Fruit fly (Drosophila melanogaster): ENCODE results near the gene CG46281.

Gene CG46281

DNA sequence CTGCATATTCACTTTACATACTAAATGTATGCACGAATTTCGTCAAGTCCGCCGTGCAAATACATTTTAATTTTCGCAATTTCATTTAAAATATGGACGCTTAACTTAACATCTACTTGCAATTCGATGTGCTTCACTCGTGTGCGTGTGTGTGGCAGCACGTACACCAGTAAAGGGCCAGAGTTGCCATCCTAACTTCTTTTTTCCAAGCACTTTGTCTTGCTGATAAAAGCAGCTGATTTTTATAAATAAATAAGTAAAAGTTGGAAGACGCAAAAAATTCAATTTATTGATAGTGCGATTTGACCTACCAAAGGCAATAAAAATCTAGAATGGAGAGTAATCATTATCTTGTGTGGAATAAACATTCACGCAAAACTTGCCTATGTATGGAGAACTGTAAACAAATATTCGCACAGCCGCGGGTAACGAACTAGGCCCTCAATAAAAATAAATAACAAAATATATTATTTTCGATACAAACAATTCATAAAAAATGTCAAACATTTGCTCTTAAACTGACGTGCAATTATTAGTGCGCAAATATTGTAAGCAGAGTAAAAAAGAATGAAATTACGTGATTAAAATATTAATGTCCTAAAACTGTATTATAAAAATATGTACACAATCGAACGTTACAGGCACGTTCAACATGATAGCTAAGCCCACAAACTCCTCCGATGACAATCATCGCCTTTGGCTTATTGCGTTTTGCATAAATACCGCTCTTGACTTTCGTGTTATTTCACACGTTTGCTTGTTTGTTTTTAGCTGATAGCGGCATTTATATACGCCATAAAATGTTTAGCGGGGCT lies 47.7 kb downstream of the CG46281 start (continued):
- TF ChIP-seq pan (optimal IDR thresholded peaks at IDR 0.05) = no peak
- peak in 1 of 2 experiments; percentile 64 for TF ChIP-seq pan (GFP tag; optimal IDR thresholded peaks at IDR 0.05 in 1 of 2, IDR thresholded peaks at IDR 0.05 in 1 of 2)
- peak; percentile 60 for TF ChIP-seq Usf (GFP tag; optimal IDR thresholded peaks at IDR 0.05)
- TF ChIP-seq CG18599 (GFP tag; optimal IDR thresholded peaks at IDR 0.05) = peak; percentile 81
- no peak for TF ChIP-seq aop (GFP tag; IDR thresholded peaks at IDR 0.05)
- no peak for TF ChIP-seq Dbx (GFP tag; IDR thresholded peaks at IDR 0.05)
- TF ChIP-seq CG32772 (GFP tag; IDR thresholded peaks at IDR 0.05) = peak; percentile 66
- peak; percentile 37; the same call in 1 of the 2 replicates for TF ChIP-seq CG14441 (GFP tag; IDR thresholded peaks at IDR 0.05)
- peak; percentile 63 for TF ChIP-seq CG16815 (GFP tag; optimal IDR thresholded peaks at IDR 0.05)
- peak; percentile 11; the same call in 1 of the 2 replicates for TF ChIP-seq CG13287 (GFP tag; IDR thresholded peaks at IDR 0.05; ENCODE audit: partially characterized antibody)
- peak; percentile 47 for TF ChIP-seq D19B (GFP tag; optimal IDR thresholded peaks at IDR 0.05)
- no peak for TF ChIP-seq Hey (tag; optimal IDR thresholded peaks at IDR 0.05)
- TF ChIP-seq stc (GFP tag; IDR thresholded peaks at IDR 0.05) = peak; percentile 31; the same call in 1 of the 2 replicates
- peak; percentile 76 for TF ChIP-seq sens (GFP tag)
- peak; percentile 60 for TF ChIP-seq CG5180 (GFP tag; optimal IDR thresholded peaks at IDR 0.05)
- TF ChIP-seq CHES-1-like (GFP tag; optimal IDR thresholded peaks at IDR 0.05) = no peak
- TF ChIP-seq CG15696 (tag; optimal IDR thresholded peaks at IDR 0.05) = peak; percentile 39
- no peak for TF ChIP-seq H2.0 (GFP tag; IDR thresholded peaks at IDR 0.05)
- no peak for TF ChIP-seq Elba2 (GFP tag; optimal IDR thresholded peaks at IDR 0.05)
- TF ChIP-seq Neu2 (GFP tag; optimal IDR thresholded peaks at IDR 0.05; ENCODE audit: borderline replicate concordance) = no peak
- no peak for TF ChIP-seq CG42726 (GFP tag; IDR thresholded peaks at IDR 0.05; ENCODE audit: partially characterized antibody)
- peak; percentile 27 for TF ChIP-seq CG12769 (tag; optimal IDR thresholded peaks at IDR 0.05)
- no peak for TF ChIP-seq CG9797 (GFP tag; optimal IDR thresholded peaks at IDR 0.05)
- peak; percentile 57; the same call in 1 of the 2 replicates for TF ChIP-seq CG17328 (GFP tag; IDR thresholded peaks at IDR 0.05)
- TF ChIP-seq Kr (GFP tag; optimal IDR thresholded peaks at IDR 0.05) = no peak
- TF ChIP-seq zen2 (GFP tag; IDR thresholded peaks at IDR 0.05; ENCODE audit: partially characterized antibody) = no peak
- TF ChIP-seq MBD-R2 (GFP tag; IDR thresholded peaks at IDR 0.05) = 0 out of 2 replicates have a peak, but pooled peaks have one; percentile 24
- no peak for TF ChIP-seq CG10274 (GFP tag; optimal IDR thresholded peaks at IDR 0.05)
- peak; percentile 70 for TF ChIP-seq Fer3 (tag; optimal IDR thresholded peaks at IDR 0.05)
- no peak for TF ChIP-seq CG14965 (GFP tag; optimal IDR thresholded peaks at IDR 0.05; ENCODE audit: borderline replicate concordance)
- peak; percentile 34 for TF ChIP-seq CG4424 (GFP tag; optimal IDR thresholded peaks at IDR 0.05)
- peak; percentile 72 for TF ChIP-seq mirr (GFP tag; optimal IDR thresholded peaks at IDR 0.05)
- peak; percentile 80 for TF ChIP-seq CG17385 (GFP tag; optimal IDR thresholded peaks at IDR 0.05)
- TF ChIP-seq z (GFP tag; IDR thresholded peaks at IDR 0.05) = no peak
- peak; percentile 43 for TF ChIP-seq org-1 (GFP tag; optimal IDR thresholded peaks at IDR 0.05)
- TF ChIP-seq CG7745 (tag; optimal IDR thresholded peaks at IDR 0.05) = no peak
- no peak for TF ChIP-seq run (tag; optimal IDR thresholded peaks at IDR 0.05)
- TF ChIP-seq CG30403 (GFP tag; optimal IDR thresholded peaks at IDR 0.05) = peak; percentile 64
- no peak for TF ChIP-seq CG31365 (tag; optimal IDR thresholded peaks at IDR 0.05)
- TF ChIP-seq eyg (GFP tag; optimal IDR thresholded peaks at IDR 0.05) = no peak
- peak; percentile 84 for TF ChIP-seq Hmr (GFP tag; optimal IDR thresholded peaks at IDR 0.05)
- 0 out of 2 replicates have a peak, but pooled peaks have one; percentile 23 for TF ChIP-seq dimm (GFP tag; IDR thresholded peaks at IDR 0.05)
- TF ChIP-seq Hand (GFP tag; optimal IDR thresholded peaks at IDR 0.05) = peak; percentile 63
- TF ChIP-seq Nf-YC (tag; optimal IDR thresholded peaks at IDR 0.05) = peak; percentile 55
- TF ChIP-seq CG1602 (GFP tag; optimal IDR thresholded peaks at IDR 0.05) = peak; percentile 44
- peak; percentile 65 for TF ChIP-seq ind (GFP tag; optimal IDR thresholded peaks at IDR 0.05)
- peak; percentile 85 for TF ChIP-seq CoRest (tag; optimal IDR thresholded peaks at IDR 0.05)
- TF ChIP-seq MESR4 (GFP tag; optimal IDR thresholded peaks at IDR 0.05) = peak; percentile 10
- TF ChIP-seq yki (optimal IDR thresholded peaks at IDR 0.05) = no peak

Measured in whole organism, embryonic.